Worm (Caenorhabditis elegans) whole organism, L4 larva: ENCODE data around the gene F55C12.6.
A peak's percentile ranks its signal among the peaks of the same experiment; 100 is the strongest.

ENCODE experiments used
- F44E2.7 ChIP-seq: fragments of 200-800 bp; sonication (Bioruptor generic); IDR thresholded peaks from 2 replicates; pipeline ENCODE4 v2.1.2; 2022; ENCODE audit warnings: missing genetic modification characterization, missing compliant biosample characterization
- T20F7.1 ChIP-seq: fragments of 200-800 bp; sonication (Bioruptor generic); optimal IDR thresholded peaks from 2 replicates; lab custom pipeline; 2018; ENCODE audit warnings: mild to moderate bottlenecking, missing genetic modification characterization, missing compliant biosample characterization
- Y48G9A.11 ChIP-seq: fragments of 200-800 bp; sonication (Bioruptor generic); IDR thresholded peaks from 2 replicates; pipeline ENCODE4 v1.3.6; 2022; ENCODE audit warnings: missing genetic modification reagents, missing genetic modification characterization, missing compliant biosample characterization
- Y5F2A.4 ChIP-seq: fragments of 200-800 bp; sonication (Bioruptor generic); optimal IDR thresholded peaks from 2 replicates; lab custom pipeline; 2018; ENCODE audit warnings: mild to moderate bottlenecking, missing genetic modification characterization, missing compliant biosample characterization
- aha-1 ChIP-seq: fragments of 150-350 bp; peaks from one replicate; lab custom pipeline; 2014; ENCODE audit warnings: missing biosample characterization, missing genetic modification characterization
- ceh-28 ChIP-seq: fragments of 150-350 bp; optimal IDR thresholded peaks from 2 replicates; lab custom pipeline; 2014; ENCODE audit warnings: missing biosample characterization, missing genetic modification reagents, missing genetic modification characterization
- ceh-82 ChIP-seq: sonication (generic microtip); optimal IDR thresholded peaks from 2 replicates; lab custom pipeline; 2017; ENCODE audit warnings: missing biosample characterization, missing genetic modification characterization
- ctbp-1 ChIP-seq: fragments of 200-800 bp; sonication (Bioruptor generic); IDR thresholded peaks from 2 replicates; pipeline ENCODE4 v1.3.6; 2022; ENCODE audit warnings: missing genetic modification reagents, missing genetic modification characterization, missing compliant biosample characterization
- daf-16 ChIP-seq, 3 experiments: sonication (generic microtip); optimal IDR thresholded peaks; 2 replicates each; lab custom pipeline; 2016 to 2017; ENCODE audit warnings: missing genetic modification characterization in 3 of 3, missing genetic modification reagents in 3 of 3, mild to moderate bottlenecking in 2 of 3, missing compliant biosample characterization in 2 of 3, missing biosample characterization in 1 of 3, moderate library complexity in 1 of 3
- dmd-6 ChIP-seq: fragments of 200-800 bp; sonication (Bioruptor generic); IDR thresholded peaks from 2 replicates; pipeline ENCODE4 v1.3.6; 2022; ENCODE audit warnings: missing genetic modification reagents, missing genetic modification characterization, missing compliant biosample characterization
- dve-1 ChIP-seq: sonication (generic microtip); optimal IDR thresholded peaks from 2 replicates; lab custom pipeline; 2017; ENCODE audit warnings: antibody characterized with exemption, mild to moderate bottlenecking, missing genetic modification characterization, missing compliant biosample characterization; ENCODE audit not compliant: insufficient read depth
- hif-1 ChIP-seq, 2 experiments: sonication (generic microtip); optimal IDR thresholded peaks; 2 replicates each; lab custom pipeline; 2016 to 2017; ENCODE audit warnings: missing compliant biosample characterization in 2 of 2, missing genetic modification characterization in 2 of 2, missing genetic modification reagents in 2 of 2, missing genotype in 2 of 2, mild to moderate bottlenecking in 1 of 2
- hlh-11 ChIP-seq: fragments of 200-800 bp; sonication (Bioruptor generic); optimal IDR thresholded peaks from 2 replicates; lab custom pipeline; 2018; ENCODE audit warnings: mild to moderate bottlenecking, missing genetic modification characterization, missing compliant biosample characterization
- hlh-30 ChIP-seq: sonication (generic microtip); optimal IDR thresholded peaks from 2 replicates; lab custom pipeline; 2017; ENCODE audit warnings: antibody characterized with exemption, mild to moderate bottlenecking, missing genetic modification characterization, missing compliant biosample characterization; ENCODE audit not compliant: insufficient read depth
- lin-1 ChIP-seq: fragments of 200-800 bp; sonication (Bioruptor generic); IDR thresholded peaks from 2 replicates; pipeline ENCODE4 v1.3.6; 2022; ENCODE audit warnings: missing genetic modification reagents, missing genetic modification characterization, missing compliant biosample characterization
- lin-13 ChIP-seq: fragments of 150-350 bp; optimal IDR thresholded peaks from 2 replicates; lab custom pipeline; 2014; ENCODE audit warnings: missing biosample characterization, missing genetic modification reagents, missing genetic modification characterization
- lin-15B ChIP-seq: fragments of 150-350 bp; sonication (generic microtip); optimal IDR thresholded peaks from 3 replicates; lab custom pipeline; 2014; ENCODE audit warnings: missing biosample characterization, missing genetic modification characterization
- lsy-2 ChIP-seq, 2 experiments: fragments of 150-350 bp in 1 of 2; sonication (generic microtip) in 1 of 2; optimal IDR thresholded peaks; 2 replicates each; lab custom pipeline; 2014 to 2017; ENCODE audit warnings: missing biosample characterization in 2 of 2, missing genetic modification characterization in 2 of 2
- mdl-1 ChIP-seq, 2 experiments: fragments of 150-350 bp in 1 of 2; sonication (generic microtip) in 1 of 2; optimal IDR thresholded peaks; 2 replicates each; lab custom pipeline; 2014 to 2017; ENCODE audit warnings: missing biosample characterization in 2 of 2, missing genetic modification characterization in 2 of 2
- mep-1 ChIP-seq: fragments of 150-350 bp; sonication (generic microtip); optimal IDR thresholded peaks from 3 replicates; lab custom pipeline; 2014; ENCODE audit warnings: missing biosample characterization, missing genetic modification characterization
- mes-2 ChIP-seq: sonication (generic microtip); optimal IDR thresholded peaks from 2 replicates; lab custom pipeline; 2016; ENCODE audit warnings: missing genotype, mild to moderate bottlenecking, missing genetic modification characterization, missing compliant biosample characterization; ENCODE audit not compliant: poor library complexity, severe bottlenecking
- mxl-2 ChIP-seq: fragments of 200-800 bp; sonication (Bioruptor generic); conservative IDR thresholded peaks from 2 replicates; pipeline ENCODE4 v1.3.6; 2022; ENCODE audit warnings: missing genetic modification reagents, missing genetic modification characterization, missing compliant biosample characterization
- mxl-3 ChIP-seq: fragments of 200-800 bp; sonication (Bioruptor generic); optimal IDR thresholded peaks from 2 replicates; lab custom pipeline; 2018; ENCODE audit warnings: mild to moderate bottlenecking, missing genetic modification characterization, missing compliant biosample characterization
- nhr-10 ChIP-seq: fragments of 150-350 bp; optimal IDR thresholded peaks from 2 replicates; lab custom pipeline; 2014; ENCODE audit warnings: missing biosample characterization, missing genetic modification characterization
- nhr-237 ChIP-seq: sonication (generic microtip); optimal IDR thresholded peaks from 2 replicates; lab custom pipeline; 2017; ENCODE audit warnings: missing biosample characterization, missing genetic modification characterization
- nhr-28 ChIP-seq: fragments of 150-350 bp; optimal IDR thresholded peaks from 2 replicates; lab custom pipeline; 2014; ENCODE audit warnings: missing biosample characterization, missing genetic modification characterization
- nhr-48 ChIP-seq: sonication (generic microtip); optimal IDR thresholded peaks from 2 replicates; lab custom pipeline; 2016; ENCODE audit warnings: mild to moderate bottlenecking, missing genetic modification characterization, missing compliant biosample characterization
- nhr-6 ChIP-seq: fragments of 150-350 bp; optimal IDR thresholded peaks from 2 replicates; lab custom pipeline; 2014; ENCODE audit warnings: missing biosample characterization, missing genetic modification characterization
- nhr-77 ChIP-seq: fragments of 150-350 bp; optimal IDR thresholded peaks from 2 replicates; lab custom pipeline; 2014; ENCODE audit warnings: missing biosample characterization, missing genetic modification characterization
- pha-4 ChIP-seq, 2 experiments: fragments of 150-350 bp in 1 of 2; fragments of 200-800 bp in 1 of 2; sonication (Bioruptor generic) in 1 of 2; IDR thresholded peaks in 1 of 2; optimal IDR thresholded peaks in 1 of 2; 2 replicates each; pipeline versions ENCODE4 v1.3.6 to Lab custom; 2014 to 2022; ENCODE audit warnings: missing genetic modification characterization in 2 of 2, missing genetic modification reagents in 2 of 2, missing biosample characterization in 1 of 2, missing compliant biosample characterization in 1 of 2
- pqm-1 ChIP-seq: sonication (generic microtip); optimal IDR thresholded peaks from 2 replicates; lab custom pipeline; 2017; ENCODE audit warnings: missing biosample characterization, missing genetic modification characterization
- sdz-12 ChIP-seq: fragments of 200-800 bp; sonication (Bioruptor generic); optimal IDR thresholded peaks from 2 replicates; lab custom pipeline; 2018; ENCODE audit warnings: mild to moderate bottlenecking, missing genetic modification characterization, missing compliant biosample characterization
- spr-1 ChIP-seq: sonication (generic microtip); optimal IDR thresholded peaks from 2 replicates; lab custom pipeline; 2016; ENCODE audit warnings: mild to moderate bottlenecking, missing genetic modification characterization, missing compliant biosample characterization
- spr-3 ChIP-seq: fragments of 200-800 bp; sonication (Bioruptor generic); optimal IDR thresholded peaks from 2 replicates; lab custom pipeline; 2018; ENCODE audit warnings: mild to moderate bottlenecking, missing genetic modification characterization, missing compliant biosample characterization
- tra-1 ChIP-seq: fragments of 200-800 bp; sonication (Bioruptor generic); IDR thresholded peaks from 2 replicates; pipeline ENCODE4 v1.3.6; 2022; ENCODE audit warnings: missing genetic modification reagents, missing genetic modification characterization, missing compliant biosample characterization
- unc-130 ChIP-seq: sonication (generic microtip); optimal IDR thresholded peaks from 2 replicates; lab custom pipeline; 2016; ENCODE audit warnings: missing genetic modification reagents, missing genetic modification characterization, missing compliant biosample characterization
- unc-62 ChIP-seq, 3 experiments: fragments of 150-350 bp in 1 of 3; sonication (generic microtip); optimal IDR thresholded peaks in 2 of 3; peaks in 1 of 3; 1 replicate in 1 of 3; 2 replicates in 2 of 3; lab custom pipeline; 2014 to 2017; ENCODE audit warnings: missing biosample characterization in 3 of 3, missing genetic modification characterization in 3 of 3, missing genetic modification reagents in 3 of 3, missing genotype in 1 of 3
- zfp-2 ChIP-seq: sonication (generic microtip); optimal IDR thresholded peaks from 2 replicates; lab custom pipeline; 2016; ENCODE audit warnings: mild to moderate bottlenecking, missing genetic modification characterization, missing compliant biosample characterization
- zip-11 ChIP-seq: fragments of 200-800 bp; sonication (Bioruptor generic); IDR thresholded peaks from 2 replicates; pipeline ENCODE4 v1.3.6; 2022; ENCODE audit warnings: missing genetic modification characterization, missing compliant biosample characterization
- zip-2 ChIP-seq: fragments of 150-350 bp; optimal IDR thresholded peaks from 2 replicates; lab custom pipeline; 2014; ENCODE audit warnings: missing biosample characterization, missing genetic modification characterization

Gene F55C12.6

ce11 chrII:5913897-5914296, 37.9 kb upstream of the F55C12.6 start:
- TF ChIP-seq mxl-2 (GFP tag; lab: Robert Waterston, UW) (no peak), Y5F2A.4 (GFP tag; lab: Kevin White, UChicago) (no peak), zfp-2 (tag; lab: Kevin White, UChicago) (no peak), daf-16 (GFP tag; optimal IDR thresholded peaks at IDR 0.05; lab: Kevin White, UChicago) (no peak), daf-16 (tag; optimal IDR thresholded peaks at IDR 0.05; lab: Kevin White, UChicago) (peak; percentile 34), Y48G9A.11 (GFP tag; lab: Robert Waterston, UW) (no peak), mep-1 (tag; lab: Kevin White, UChicago) (peak; percentile 36), unc-130 (GFP tag; lab: Kevin White, UChicago) (no peak), dve-1 (tag; lab: Kevin White, UChicago) (peak; percentile 58), nhr-77 (tag; lab: Kevin White, UChicago) (peak; percentile 43), sdz-12 (no peak), pha-4 (GFP tag; IDR thresholded peaks at IDR 0.05; lab: Robert Waterston, UW) (no peak), pha-4 (tag; optimal IDR thresholded peaks at IDR 0.05; lab: Kevin White, UChicago) (no peak), spr-3 (GFP tag; lab: Kevin White, UChicago) (no peak), nhr-28 (tag; lab: Kevin White, UChicago) (peak; percentile 83), pqm-1 (tag; lab: Kevin White, UChicago) (peak; percentile 11), hlh-11 (tag; lab: Kevin White, UChicago) (peak; percentile 41), ceh-28 (tag; lab: Kevin White, UChicago) (no peak), T20F7.1 (GFP tag; lab: Kevin White, UChicago) (peak; percentile 11)

- TF ChIP-seq nhr-10 (tag; lab: Kevin White, UChicago) (no peak), ceh-82 (no peak), pqm-1 (tag; lab: Kevin White, UChicago) (peak; percentile 89), nhr-48 (tag; lab: Kevin White, UChicago) (peak; percentile 36), tra-1 (GFP tag; lab: Robert Waterston, UW) (0 out of 2 replicates have a peak, but pooled peaks have one; percentile 55), dve-1 (tag; lab: Kevin White, UChicago) (peak; percentile 88), nhr-77 (tag; lab: Kevin White, UChicago) (peak; percentile 78), lin-13 (GFP tag; lab: Kevin White, UChicago) (peak; percentile 14), hif-1 (tag; optimal IDR thresholded peaks at IDR 0.05; lab: Kevin White, UChicago) (peak in 1 of 2 experiments; percentile 6), hlh-11 (tag; lab: Kevin White, UChicago) (peak; percentile 85), Y5F2A.4 (GFP tag; lab: Kevin White, UChicago) (no peak), nhr-6 (tag; lab: Kevin White, UChicago) (peak; percentile 47), hlh-30 (tag; lab: Kevin White, UChicago) (peak; percentile 18), lsy-2 (tag; optimal IDR thresholded peaks at IDR 0.05; lab: Kevin White, UChicago) (peak in 1 of 2 experiments; percentile 45), unc-62 (GFP tag; optimal IDR thresholded peaks at IDR 0.05 in 1 of 2; lab: Kevin White, UChicago) (peak in 1 of 2 experiments; percentile 86), unc-62 (tag; optimal IDR thresholded peaks at IDR 0.05; lab: Kevin White, UChicago) (no peak), zip-2 (tag; lab: Kevin White, UChicago) (no peak), lin-15B (no peak), mxl-3 (peak; percentile 64), nhr-237 (tag; lab: Kevin White, UChicago) (no peak), dmd-6 (GFP tag; lab: Robert Waterston, UW) (peak; percentile 90), aha-1 (tag; lab: Kevin White, UChicago) (peak; percentile 83), T20F7.1 (GFP tag; lab: Kevin White, UChicago) (peak; percentile 56), mes-2 (tag; lab: Kevin White, UChicago) (peak; percentile 29), zip-11 (GFP tag; lab: Robert Waterston, UW) (no peak), mxl-2 (GFP tag; lab: Robert Waterston, UW) (no peak), mdl-1 (tag; optimal IDR thresholded peaks at IDR 0.05; lab: Kevin White, UChicago) (peak in 1 of 2 experiments; percentile 46), F44E2.7 (GFP tag; lab: Robert Waterston, UW) (no peak), ctbp-1 (GFP tag; lab: Robert Waterston, UW) (no peak), spr-1 (tag; lab: Kevin White, UChicago) (no peak), nhr-28 (tag; lab: Kevin White, UChicago) (peak; percentile 93), lin-1 (peak; percentile 34; the same call in 1 of the 2 replicates), daf-16 (GFP tag; optimal IDR thresholded peaks at IDR 0.05; lab: Kevin White, UChicago) (peak in 1 of 2 experiments; percentile 16), daf-16 (tag; optimal IDR thresholded peaks at IDR 0.05; lab: Kevin White, UChicago) (peak; percentile 92)
- TF ChIP-seq, all 104 proteins: peak for 21
These were observed 36.1 kb upstream of the F55C12.6 start for ce11 chrII:5911939-5912523.
